Fruit fly (Drosophila melanogaster): Measurements from ENCODE around the gene Alg14.

Alg14 gene

DNA sequence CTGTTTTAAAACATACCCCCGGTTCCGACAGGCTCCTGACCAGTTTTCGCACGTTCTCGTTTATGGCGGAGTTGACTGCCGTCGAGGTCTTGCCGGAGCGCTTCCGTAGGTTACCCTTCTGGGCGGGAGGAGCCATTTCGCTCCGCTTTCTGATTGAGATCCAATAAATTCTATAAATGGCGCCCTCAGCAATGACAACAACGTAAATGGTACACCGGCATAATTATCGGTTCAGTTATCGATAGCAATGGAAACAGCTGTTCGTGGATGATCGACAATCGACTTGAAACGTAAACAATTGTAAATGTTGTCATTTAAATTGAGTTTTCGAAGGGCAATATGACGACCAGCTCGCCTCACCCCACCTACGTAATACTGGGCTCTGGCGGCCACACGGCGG is at the start of gene Alg14, which contains the start of gene Grip128:
TSS of gene Alg14 (plus strand) at position 261 of the 400 bp plus-strand sequence.
TSS of gene Grip128 (minus strand) at position 216 of the 400 bp plus-strand sequence.
- TF ChIP-seq Crg-1 (GFP tag; optimal IDR thresholded peaks at IDR 0.05) (no peak), Hr96 (GFP tag; optimal IDR thresholded peaks at IDR 0.05) (no peak), CG14711 (tag; optimal IDR thresholded peaks at IDR 0.05) (no peak), tj (GFP tag; optimal IDR thresholded peaks at IDR 0.05) (no peak), CG1620 (GFP tag; optimal IDR thresholded peaks at IDR 0.05) (no peak), CG11617 (GFP tag; optimal IDR thresholded peaks at IDR 0.05) (no peak), bab1 (GFP tag; optimal IDR thresholded peaks at IDR 0.05) (no peak), ovo (GFP tag; optimal IDR thresholded peaks at IDR 0.05) (no peak), kay (GFP tag; ENCODE audit: borderline replicate concordance) (no peak), CG5204 (GFP tag; optimal IDR thresholded peaks at IDR 0.05) (no peak), Mnt (GFP tag; optimal IDR thresholded peaks at IDR 0.05) (no peak), cic (GFP tag; optimal IDR thresholded peaks at IDR 0.05) (no peak), CG33017 (tag; optimal IDR thresholded peaks at IDR 0.05) (no peak), CG7045 (GFP tag; optimal IDR thresholded peaks at IDR 0.05) (no peak)

DNA sequence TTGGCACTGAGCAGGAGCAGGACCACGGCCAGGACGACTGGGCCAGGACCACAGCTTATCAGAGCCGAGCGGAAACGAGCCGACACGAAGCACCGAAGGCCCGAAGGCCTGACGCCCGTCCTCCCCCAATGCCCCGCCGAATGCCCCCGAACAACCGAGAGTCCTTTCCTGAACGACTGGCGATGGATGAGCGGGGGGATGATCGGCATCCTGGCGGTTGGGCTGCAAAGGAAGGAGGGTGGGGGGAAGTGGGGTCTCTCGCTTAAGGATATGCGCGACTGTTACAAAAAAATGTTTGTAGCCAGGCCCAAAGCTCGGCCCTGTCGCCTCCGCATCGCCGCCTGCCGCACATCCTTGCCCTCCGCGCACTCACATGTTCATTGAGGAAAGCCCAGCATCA is 30.7 kb upstream of the Alg14 start, which contains the start of gene Cngl:
TSS of gene Cngl (minus strand) at position 8 of the 400 bp plus-strand sequence.
- no peak for TF ChIP-seq tj (GFP tag; optimal IDR thresholded peaks at IDR 0.05)
- no peak for TF ChIP-seq CG7045 (GFP tag; optimal IDR thresholded peaks at IDR 0.05)
- no peak for TF ChIP-seq Clk (GFP tag; optimal IDR thresholded peaks at IDR 0.05)
- no peak for TF ChIP-seq ovo (GFP tag; optimal IDR thresholded peaks at IDR 0.05)
- TF ChIP-seq CG1620 (GFP tag; optimal IDR thresholded peaks at IDR 0.05) = no peak
- TF ChIP-seq CG33017 (tag; optimal IDR thresholded peaks at IDR 0.05) = no peak
- no peak for TF ChIP-seq Mnt (GFP tag; optimal IDR thresholded peaks at IDR 0.05)
- TF ChIP-seq Crg-1 (GFP tag; optimal IDR thresholded peaks at IDR 0.05) = no peak
- no peak for TF ChIP-seq CG12768 (GFP tag; optimal IDR thresholded peaks at IDR 0.05)
- no peak for TF ChIP-seq CG5204 (GFP tag; optimal IDR thresholded peaks at IDR 0.05)
- no peak for TF ChIP-seq toe (GFP tag; optimal IDR thresholded peaks at IDR 0.05)
- no peak for TF ChIP-seq CG14711 (tag; optimal IDR thresholded peaks at IDR 0.05)
- TF ChIP-seq CG11617 (GFP tag; optimal IDR thresholded peaks at IDR 0.05) = no peak
- TF ChIP-seq cic (GFP tag; optimal IDR thresholded peaks at IDR 0.05) = no peak
- no peak for TF ChIP-seq pad (GFP tag; optimal IDR thresholded peaks at IDR 0.05)
- no peak for TF ChIP-seq bab1 (GFP tag; optimal IDR thresholded peaks at IDR 0.05)
- no peak for TF ChIP-seq CG7101 (tag; optimal IDR thresholded peaks at IDR 0.05)
- TF ChIP-seq Hr96 (GFP tag; optimal IDR thresholded peaks at IDR 0.05) = no peak

- TF ChIP-seq CG7045 (GFP tag; optimal IDR thresholded peaks at IDR 0.05) (no peak), CG5204 (GFP tag; optimal IDR thresholded peaks at IDR 0.05) (no peak), tj (GFP tag; optimal IDR thresholded peaks at IDR 0.05) (no peak), CG7101 (tag; optimal IDR thresholded peaks at IDR 0.05) (no peak), kay (GFP tag; ENCODE audit: borderline replicate concordance) (no peak), cnc (optimal IDR thresholded peaks at IDR 0.05) (no peak), Clk (GFP tag; optimal IDR thresholded peaks at IDR 0.05) (no peak), CG14711 (tag; optimal IDR thresholded peaks at IDR 0.05) (no peak), CG1620 (GFP tag; optimal IDR thresholded peaks at IDR 0.05) (no peak), Mnt (GFP tag; optimal IDR thresholded peaks at IDR 0.05) (no peak)
Observed at dm6 chrX:15443502-15443901, 28.5 kb upstream of the Alg14 start.

dm6 chrX:15448136-15448535 is 23.8 kb upstream of the Alg14 start:
- TF ChIP-seq CG11617 (GFP tag; optimal IDR thresholded peaks at IDR 0.05) (no peak), kay (GFP tag; ENCODE audit: borderline replicate concordance) (no peak), CG5204 (GFP tag; optimal IDR thresholded peaks at IDR 0.05) (no peak), CG33017 (tag; optimal IDR thresholded peaks at IDR 0.05) (no peak), cic (GFP tag; optimal IDR thresholded peaks at IDR 0.05) (no peak), CG12768 (GFP tag; optimal IDR thresholded peaks at IDR 0.05) (no peak), CG7045 (GFP tag; optimal IDR thresholded peaks at IDR 0.05) (no peak), toe (GFP tag; optimal IDR thresholded peaks at IDR 0.05) (no peak), ovo (GFP tag; optimal IDR thresholded peaks at IDR 0.05) (no peak), CG14711 (tag; optimal IDR thresholded peaks at IDR 0.05) (no peak), Mnt (GFP tag; optimal IDR thresholded peaks at IDR 0.05) (no peak), Crg-1 (GFP tag; optimal IDR thresholded peaks at IDR 0.05) (no peak), pad (GFP tag; optimal IDR thresholded peaks at IDR 0.05) (no peak), tj (GFP tag; optimal IDR thresholded peaks at IDR 0.05) (no peak), bab1 (GFP tag; optimal IDR thresholded peaks at IDR 0.05) (no peak), cnc (optimal IDR thresholded peaks at IDR 0.05) (no peak), CG1620 (GFP tag; optimal IDR thresholded peaks at IDR 0.05) (no peak), CG7101 (tag; optimal IDR thresholded peaks at IDR 0.05) (no peak), Clk (GFP tag; optimal IDR thresholded peaks at IDR 0.05) (no peak), Hr96 (GFP tag; optimal IDR thresholded peaks at IDR 0.05) (no peak)

dm6 chrX:15448809-15449208 is 23.2 kb upstream of the Alg14 start:
- no peak for TF ChIP-seq CG11617 (GFP tag; optimal IDR thresholded peaks at IDR 0.05)
- TF ChIP-seq ovo (GFP tag; optimal IDR thresholded peaks at IDR 0.05) = no peak
- no peak for TF ChIP-seq CG14711 (tag; optimal IDR thresholded peaks at IDR 0.05)
- TF ChIP-seq cnc (optimal IDR thresholded peaks at IDR 0.05) = no peak
- no peak for TF ChIP-seq kay (GFP tag; ENCODE audit: borderline replicate concordance)
- TF ChIP-seq Crg-1 (GFP tag; optimal IDR thresholded peaks at IDR 0.05) = no peak
- TF ChIP-seq toe (GFP tag; optimal IDR thresholded peaks at IDR 0.05) = no peak
- TF ChIP-seq CG12768 (GFP tag; optimal IDR thresholded peaks at IDR 0.05) = no peak
- TF ChIP-seq cic (GFP tag; optimal IDR thresholded peaks at IDR 0.05) = no peak
- no peak for TF ChIP-seq pad (GFP tag; optimal IDR thresholded peaks at IDR 0.05)
- TF ChIP-seq tj (GFP tag; optimal IDR thresholded peaks at IDR 0.05) = no peak
- no peak for TF ChIP-seq CG1620 (GFP tag; optimal IDR thresholded peaks at IDR 0.05)
- TF ChIP-seq Hr96 (GFP tag; optimal IDR thresholded peaks at IDR 0.05) = no peak
- no peak for TF ChIP-seq Mnt (GFP tag; optimal IDR thresholded peaks at IDR 0.05)

Data from whole organism, adult.